Worm (Caenorhabditis elegans) whole organism, early embryonic: ENCODE measurements around the gene sec-31.

Experiments
- B0310.2 ChIP-seq: sonication (generic microtip); optimal IDR thresholded peaks from 2 replicates; lab custom pipeline; 2016; ENCODE audit warnings: mild to moderate bottlenecking, missing genetic modification characterization, missing compliant biosample characterization
- F13C5.2 ChIP-seq: sonication (generic microtip); optimal IDR thresholded peaks from 2 replicates; lab custom pipeline; 2017; ENCODE audit warnings: mild to moderate bottlenecking, missing genetic modification characterization, inconsistent platforms, missing compliant biosample characterization
- aly-1 ChIP-seq: sonication (generic microtip); optimal IDR thresholded peaks from 2 replicates; lab custom pipeline; 2016; ENCODE audit warnings: missing genetic modification characterization, missing compliant biosample characterization
- ama-1 ChIP-seq: fragments of 150-350 bp; optimal IDR thresholded peaks from 2 replicates; lab custom pipeline; 2014
- ceh-13 ChIP-seq: fragments of 200-800 bp; sonication (Bioruptor generic); optimal IDR thresholded peaks from 2 replicates; lab custom pipeline; 2018; ENCODE audit warnings: mild to moderate bottlenecking, missing genetic modification characterization, missing compliant biosample characterization
- ceh-36 ChIP-seq: sonication (generic microtip); optimal IDR thresholded peaks from 2 replicates; lab custom pipeline; 2016; ENCODE audit warnings: missing genetic modification characterization, inconsistent platforms, missing compliant biosample characterization
- flt-1 ChIP-seq: fragments of 200-800 bp; sonication (Bioruptor generic); IDR thresholded peaks from 2 replicates; pipeline ENCODE4 v1.3.6; 2022; ENCODE audit warnings: missing genetic modification characterization, missing compliant biosample characterization
- hmg-4 ChIP-seq: fragments of 200-800 bp; sonication (Bioruptor generic); optimal IDR thresholded peaks from 2 replicates; lab custom pipeline; 2018; ENCODE audit warnings: mild to moderate bottlenecking, missing genetic modification characterization, missing compliant biosample characterization
- hnd-1 ChIP-seq: sonication (generic microtip); optimal IDR thresholded peaks from 2 replicates; lab custom pipeline; 2016; ENCODE audit warnings: missing genetic modification characterization, missing compliant biosample characterization
- pes-1 ChIP-seq: fragments of 200-800 bp; sonication (Bioruptor generic); IDR thresholded peaks from 2 replicates; pipeline ENCODE4 v1.3.6; 2022; ENCODE audit warnings: missing genetic modification reagents, missing genetic modification characterization, missing compliant biosample characterization
- scrt-1 ChIP-seq: fragments of 200-800 bp; sonication (Bioruptor generic); IDR thresholded peaks from 2 replicates; pipeline ENCODE4 v1.3.6; 2022; ENCODE audit warnings: missing genetic modification characterization, missing compliant biosample characterization
- tbx-37 ChIP-seq: fragments of 200-800 bp; sonication (Bioruptor generic); conservative IDR thresholded peaks from 2 replicates; pipeline ENCODE4 v1.3.6; 2022; ENCODE audit warnings: missing genetic modification reagents, missing genetic modification characterization, missing compliant biosample characterization
- tra-4 ChIP-seq: sonication (generic microtip); optimal IDR thresholded peaks from 2 replicates; lab custom pipeline; 2017; ENCODE audit warnings: missing genetic modification characterization, missing compliant biosample characterization

DNA sequence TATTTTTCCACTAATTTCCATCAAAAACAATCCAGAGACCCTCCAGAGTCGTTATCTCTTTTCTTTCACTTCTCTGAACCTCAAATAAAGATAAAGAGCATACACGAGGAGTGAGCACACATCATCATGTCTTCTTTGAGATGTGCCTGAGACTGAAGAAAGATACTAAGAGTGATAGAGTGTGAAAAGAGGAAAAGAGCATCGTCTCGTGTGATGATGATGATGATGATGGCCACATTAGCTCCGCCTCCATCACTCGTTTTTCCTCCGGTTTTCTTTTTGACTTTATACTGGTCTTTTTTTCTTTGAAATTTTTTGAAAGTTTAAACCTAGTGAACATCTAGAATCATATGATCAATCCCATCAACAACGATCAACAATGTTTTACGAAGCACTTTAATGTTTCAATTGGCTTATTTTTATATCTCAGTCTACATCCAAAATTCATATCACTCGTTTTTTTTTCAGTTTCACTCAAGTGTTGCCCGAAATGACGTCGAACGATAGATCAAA lies 17.6 kb downstream of the sec-31 start, which contains the start of gene T01G1.2:
- TF ChIP-seq ama-1 (no peak), hnd-1 (tag; lab: Kevin White, UChicago) (no peak), ceh-36 (tag; lab: Kevin White, UChicago) (no peak), scrt-1 (no peak), tbx-37 (GFP tag; lab: Robert Waterston, UW) (no peak), flt-1 (GFP tag; lab: Robert Waterston, UW) (no peak), B0310.2 (no peak), ceh-13 (no peak), aly-1 (tag; lab: Kevin White, UChicago) (no peak), F13C5.2 (tag; lab: Kevin White, UChicago) (no peak), tra-4 (tag; lab: Kevin White, UChicago) (no peak), hmg-4 (GFP tag; lab: Kevin White, UChicago) (no peak), pes-1 (GFP tag; lab: Robert Waterston, UW) (no peak)
